Worm (Caenorhabditis elegans): ENCODE measurements around the gene pax-1.

The pax-1 gene

ce11 chrV:8212816-8213215 is 11.9 kb upstream of the pax-1 start:
- TF ChIP-seq efl-1 (optimal IDR thresholded peaks at IDR 0.05) = no peak
- no peak for TF ChIP-seq efl-1 (GFP tag; optimal IDR thresholded peaks at IDR 0.05 in 1 of 2)
- no peak for TF ChIP-seq ets-5 (GFP tag; IDR thresholded peaks at IDR 0.05)
- TF ChIP-seq sup-37 (GFP tag; optimal IDR thresholded peaks at IDR 0.05) = no peak
- no peak for TF ChIP-seq lin-39 (tag; optimal IDR thresholded peaks at IDR 0.05)
- TF ChIP-seq unc-98 (GFP tag; IDR thresholded peaks at IDR 0.05) = no peak
- no peak for TF ChIP-seq tlp-1 (tag; optimal IDR thresholded peaks at IDR 0.05)
- TF ChIP-seq xbp-1 (tag; optimal IDR thresholded peaks at IDR 0.05) = no peak
- peak; percentile 67 for TF ChIP-seq elt-2 (tag; optimal IDR thresholded peaks at IDR 0.05)
- no peak for TF ChIP-seq egl-13 (tag; optimal IDR thresholded peaks at IDR 0.05)
- no peak for TF ChIP-seq fos-1 (tag; optimal IDR thresholded peaks at IDR 0.05)
- no peak for TF ChIP-seq nhr-11 (tag; optimal IDR thresholded peaks at IDR 0.05)
- TF ChIP-seq nhr-85 (tag) = no peak
- TF ChIP-seq lin-35 (GFP tag; optimal IDR thresholded peaks at IDR 0.05) = peak in 1 of 2 experiments; percentile 10
- no peak for TF ChIP-seq ceh-90 (tag; optimal IDR thresholded peaks at IDR 0.05)
- no peak for TF ChIP-seq nhr-47 (tag; optimal IDR thresholded peaks at IDR 0.05)
- TF ChIP-seq aly-2 (tag; optimal IDR thresholded peaks at IDR 0.05) = no peak

ce11 chrV:8213868-8214267 is 10.9 kb upstream of the pax-1 start, which contains the start of gene K07C11.7:
Gene K07C11.7 (minus strand): TSS chrV:8213968.
- TF ChIP-seq pag-3 (tag; optimal IDR thresholded peaks at IDR 0.05; ENCODE audit: borderline replicate concordance, insufficient read depth) (no peak), nhr-12 (tag; optimal IDR thresholded peaks at IDR 0.05) (no peak), ceh-90 (tag; optimal IDR thresholded peaks at IDR 0.05) (no peak), lsy-2 (tag; optimal IDR thresholded peaks at IDR 0.05) (no peak), ets-5 (GFP tag; IDR thresholded peaks at IDR 0.05) (no peak), swsn-7 (tag; optimal IDR thresholded peaks at IDR 0.05) (no peak), fkh-10 (GFP tag; optimal IDR thresholded peaks at IDR 0.05) (no peak), elt-3 (tag; optimal IDR thresholded peaks at IDR 0.05) (no peak), lin-35 (GFP tag; optimal IDR thresholded peaks at IDR 0.05) (no peak), F16B12.6 (tag; optimal IDR thresholded peaks at IDR 0.05) (no peak)

ce11 chrV:8215158-8215557 is 9.6 kb upstream of the pax-1 start:
- no peak for TF ChIP-seq pqm-1 (tag; optimal IDR thresholded peaks at IDR 0.05)
- TF ChIP-seq F16B12.6 (tag; optimal IDR thresholded peaks at IDR 0.05) = no peak
- TF ChIP-seq grh-1 (GFP tag; IDR thresholded peaks at IDR 0.05) = no peak
- no peak for TF ChIP-seq fos-1 (tag; optimal IDR thresholded peaks at IDR 0.05)
- no peak for TF ChIP-seq nhr-11 (tag; optimal IDR thresholded peaks at IDR 0.05)
- TF ChIP-seq nhr-20 (tag; optimal IDR thresholded peaks at IDR 0.05) = no peak
- no peak for TF ChIP-seq tbx-2 (tag; optimal IDR thresholded peaks at IDR 0.05)
- no peak for TF ChIP-seq alr-1 (tag; optimal IDR thresholded peaks at IDR 0.05; ENCODE audit: borderline replicate concordance)
- no peak for TF ChIP-seq nhr-84 (tag; optimal IDR thresholded peaks at IDR 0.05)
- no peak for TF ChIP-seq egl-27 (tag; optimal IDR thresholded peaks at IDR 0.05)
- peak; percentile 49 for TF ChIP-seq lin-14 (GFP tag; optimal IDR thresholded peaks at IDR 0.05)
- peak in 1 of 2 experiments; percentile 5 for TF ChIP-seq lsy-2 (tag; optimal IDR thresholded peaks at IDR 0.05)
- no peak for TF ChIP-seq pax-3 (tag; optimal IDR thresholded peaks at IDR 0.05)
- no peak for TF ChIP-seq zag-1 (tag; optimal IDR thresholded peaks at IDR 0.05)

- no peak for TF ChIP-seq unc-30 (tag; optimal IDR thresholded peaks at IDR 0.05)
- TF ChIP-seq pqm-1 (tag; optimal IDR thresholded peaks at IDR 0.05) = peak; percentile 91
- peak; percentile 74 for TF ChIP-seq elt-2 (tag; optimal IDR thresholded peaks at IDR 0.05)
- TF ChIP-seq efl-1 (optimal IDR thresholded peaks at IDR 0.05) = no peak
- peak in 1 of 2 experiments; percentile 58 for TF ChIP-seq efl-1 (GFP tag; optimal IDR thresholded peaks at IDR 0.05 in 1 of 2)
- no peak for TF ChIP-seq C04F5.9 (tag; optimal IDR thresholded peaks at IDR 0.05)
- TF ChIP-seq pax-3 (tag; optimal IDR thresholded peaks at IDR 0.05) = no peak
Observed at ce11 chrV:8217118-8217517, 7.6 kb upstream of the pax-1 start.

Data from whole organism, L1 larva.